Worm (Caenorhabditis elegans): ENCODE results near the gene str-255.

DNA sequence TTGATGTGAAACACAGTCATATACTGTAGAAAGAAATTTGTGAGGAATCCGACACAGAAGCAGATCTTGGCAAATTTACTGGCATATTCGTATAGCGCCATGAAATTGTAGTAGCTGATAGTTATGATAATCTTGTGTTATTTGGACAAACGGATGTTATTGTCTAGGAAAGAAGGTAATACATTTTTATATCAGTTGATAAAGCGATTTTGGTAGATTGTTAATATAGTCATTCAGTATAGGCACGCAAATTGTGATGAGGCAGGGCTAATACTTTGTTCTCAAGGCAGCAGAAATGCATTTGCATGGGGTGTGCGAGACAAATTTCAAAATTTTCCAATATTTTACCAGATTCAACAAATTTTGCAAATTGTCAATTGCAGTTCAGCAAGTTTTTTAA is 17.6 kb downstream of the str-255 start, which contains the start of gene str-52:
- TF ChIP-seq nhr-77 (tag; optimal IDR thresholded peaks at IDR 0.05): no peak
- TF ChIP-seq ZK546.5 (tag; optimal IDR thresholded peaks at IDR 0.05): no peak
- TF ChIP-seq skn-1 (tag; optimal IDR thresholded peaks at IDR 0.05): no peak
- no peak for TF ChIP-seq unc-62 (GFP tag; optimal IDR thresholded peaks at IDR 0.05)
- no peak for TF ChIP-seq ceh-28 (tag; optimal IDR thresholded peaks at IDR 0.05)
- TF ChIP-seq ceh-16 (tag; optimal IDR thresholded peaks at IDR 0.05): no peak
- no peak for TF ChIP-seq ztf-11 (tag; optimal IDR thresholded peaks at IDR 0.05)
- no peak for TF ChIP-seq nhr-28 (tag; optimal IDR thresholded peaks at IDR 0.05)
- TF ChIP-seq ama-1 (optimal IDR thresholded peaks at IDR 0.05): no peak
- no peak for TF ChIP-seq elt-1 (tag; optimal IDR thresholded peaks at IDR 0.05)
- TF ChIP-seq R02D3.7 (tag; optimal IDR thresholded peaks at IDR 0.05): no peak
- TF ChIP-seq snpc-4 (tag; optimal IDR thresholded peaks at IDR 0.05): no peak
- no peak for TF ChIP-seq nhr-76 (tag; optimal IDR thresholded peaks at IDR 0.05)
